Worm (Caenorhabditis elegans) whole organism, L3 larva: ENCODE results near the gene Y53F4B.1.
"Not testable (repeated sequence)": the region's sequence is repeated elsewhere in the genome, so short reads cannot be mapped to it uniquely, and the experiment has no call there.

Source experiments
- R02D3.7 ChIP-seq: fragments of 150-350 bp; optimal IDR thresholded peaks from 2 replicates; lab custom pipeline; 2014; ENCODE audit warnings: missing biosample characterization, missing genetic modification characterization
- ZK546.5 ChIP-seq: sonication (generic microtip); optimal IDR thresholded peaks from 2 replicates; lab custom pipeline; 2017; ENCODE audit warnings: missing biosample characterization, missing genetic modification characterization
- aly-2 ChIP-seq: fragments of 150-350 bp; optimal IDR thresholded peaks from 2 replicates; lab custom pipeline; 2014; ENCODE audit warnings: missing biosample characterization, missing genetic modification characterization
- ama-1 ChIP-seq: fragments of 150-350 bp; optimal IDR thresholded peaks from 2 replicates; lab custom pipeline; 2018
- ceh-16 ChIP-seq: sonication (generic microtip); optimal IDR thresholded peaks from 2 replicates; lab custom pipeline; 2017; ENCODE audit warnings: missing biosample characterization, missing genetic modification characterization
- ceh-28 ChIP-seq: fragments of 150-350 bp; optimal IDR thresholded peaks from 2 replicates; lab custom pipeline; 2014; ENCODE audit warnings: missing biosample characterization, missing genetic modification reagents, missing genetic modification characterization
- ceh-82 ChIP-seq: fragments of 150-350 bp; optimal IDR thresholded peaks from 2 replicates; lab custom pipeline; 2014; ENCODE audit warnings: missing biosample characterization, missing genetic modification characterization
- daf-12 ChIP-seq: fragments of 150-350 bp; optimal IDR thresholded peaks from 2 replicates; lab custom pipeline; 2014; ENCODE audit warnings: missing biosample characterization, missing genetic modification reagents, missing genetic modification characterization
- egl-27 ChIP-seq: sonication (generic microtip); optimal IDR thresholded peaks from 4 replicates; lab custom pipeline; 2017; ENCODE audit warnings: missing biosample characterization, missing genetic modification reagents, missing genetic modification characterization
- egl-5 ChIP-seq: fragments of 150-350 bp; optimal IDR thresholded peaks from 2 replicates; lab custom pipeline; 2017; ENCODE audit warnings: missing biosample characterization, missing genetic modification reagents, missing genetic modification characterization, inconsistent platforms
- elt-1 ChIP-seq: fragments of 150-350 bp; optimal IDR thresholded peaks from 2 replicates; lab custom pipeline; 2014; ENCODE audit warnings: missing biosample characterization, missing genetic modification characterization
- elt-2 ChIP-seq: sonication (generic microtip); optimal IDR thresholded peaks from 2 replicates; lab custom pipeline; 2016; ENCODE audit warnings: missing genetic modification reagents, mild to moderate bottlenecking, missing genetic modification characterization, missing compliant biosample characterization
- elt-3 ChIP-seq, 3 experiments: fragments of 150-350 bp in 1 of 3; sonication (generic microtip) in 2 of 3; optimal IDR thresholded peaks; 2 replicates in 2 of 3; 4 replicates in 1 of 3; lab custom pipeline; 2014 to 2017; ENCODE audit warnings: missing biosample characterization in 3 of 3, missing genetic modification characterization in 3 of 3
- eor-1 ChIP-seq, 2 experiments: fragments of 150-350 bp; optimal IDR thresholded peaks; 2 replicates each; lab custom pipeline; 2014 to 2018; ENCODE audit warnings: missing biosample characterization in 2 of 2, missing genetic modification characterization in 2 of 2
- fkh-2 ChIP-seq: fragments of 150-350 bp; optimal IDR thresholded peaks from 2 replicates; lab custom pipeline; 2014; ENCODE audit warnings: missing biosample characterization, missing genetic modification reagents, missing genetic modification characterization
- hmg-11 ChIP-seq: sonication (generic microtip); optimal IDR thresholded peaks from 2 replicates; lab custom pipeline; 2016; ENCODE audit warnings: missing genetic modification characterization, missing compliant biosample characterization
- lin-15B ChIP-seq: fragments of 150-350 bp; optimal IDR thresholded peaks from 2 replicates; lab custom pipeline; 2014; ENCODE audit warnings: missing biosample characterization, missing genetic modification characterization
- lin-39 ChIP-seq: fragments of 150-350 bp; optimal IDR thresholded peaks from 2 replicates; lab custom pipeline; 2018; ENCODE audit warnings: missing biosample characterization, missing genetic modification reagents, missing genetic modification characterization
- lsy-12 ChIP-seq: sonication (generic microtip); optimal IDR thresholded peaks from 2 replicates; lab custom pipeline; 2016; ENCODE audit warnings: mild to moderate bottlenecking, missing genetic modification characterization, missing compliant biosample characterization
- mdl-1 ChIP-seq: fragments of 150-350 bp; optimal IDR thresholded peaks from 2 replicates; lab custom pipeline; 2014; ENCODE audit warnings: missing biosample characterization, missing genetic modification characterization
- mml-1 ChIP-seq: fragments of 150-350 bp; sonication (generic microtip); optimal IDR thresholded peaks from 3 replicates; lab custom pipeline; 2014; ENCODE audit warnings: missing biosample characterization, missing genetic modification characterization
- nfya-1 ChIP-seq: sonication (generic microtip); optimal IDR thresholded peaks from 2 replicates; lab custom pipeline; 2017; ENCODE audit warnings: missing genetic modification characterization, mild to moderate bottlenecking, missing compliant biosample characterization, antibody characterized with exemption, moderate library complexity; ENCODE audit not compliant: insufficient read depth
- nhr-11 ChIP-seq: fragments of 150-350 bp; optimal IDR thresholded peaks from 2 replicates; lab custom pipeline; 2014; ENCODE audit warnings: missing biosample characterization, missing genetic modification characterization
- nhr-12 ChIP-seq: fragments of 150-350 bp; optimal IDR thresholded peaks from 2 replicates; lab custom pipeline; 2014; ENCODE audit warnings: missing biosample characterization, missing genetic modification characterization
- nhr-23 ChIP-seq: fragments of 150-350 bp; optimal IDR thresholded peaks from 2 replicates; lab custom pipeline; 2014; ENCODE audit warnings: missing biosample characterization, missing genetic modification reagents, missing genetic modification characterization
- nhr-25 ChIP-seq: sonication (generic microtip); optimal IDR thresholded peaks from 2 replicates; lab custom pipeline; 2017; ENCODE audit warnings: missing biosample characterization, missing genetic modification characterization
- nhr-28 ChIP-seq: fragments of 150-350 bp; optimal IDR thresholded peaks from 2 replicates; lab custom pipeline; 2014; ENCODE audit warnings: missing biosample characterization, missing genetic modification characterization
- nhr-43 ChIP-seq: sonication (generic microtip); optimal IDR thresholded peaks from 2 replicates; lab custom pipeline; 2016; ENCODE audit warnings: mild to moderate bottlenecking, missing genetic modification characterization, missing compliant biosample characterization; ENCODE audit not compliant: poor library complexity, severe bottlenecking
- nhr-77 ChIP-seq: fragments of 150-350 bp; optimal IDR thresholded peaks from 2 replicates; lab custom pipeline; 2014; ENCODE audit warnings: missing biosample characterization, missing genetic modification characterization
- pha-4 ChIP-seq: fragments of 150-350 bp; optimal IDR thresholded peaks from 2 replicates; lab custom pipeline; 2014; ENCODE audit warnings: missing biosample characterization, missing genetic modification reagents, missing genetic modification characterization
- sea-2 ChIP-seq: fragments of 150-350 bp; sonication (generic microtip); optimal IDR thresholded peaks from 4 replicates; lab custom pipeline; 2014; ENCODE audit warnings: missing biosample characterization, missing genetic modification reagents, missing genetic modification characterization
- tbx-2 ChIP-seq: sonication (generic microtip); optimal IDR thresholded peaks from 2 replicates; lab custom pipeline; 2016; ENCODE audit warnings: mild to moderate bottlenecking, missing genetic modification characterization, missing compliant biosample characterization
- unc-62 ChIP-seq: fragments of 150-350 bp; sonication (generic microtip); optimal IDR thresholded peaks from 4 replicates; lab custom pipeline; 2014; ENCODE audit warnings: missing biosample characterization, missing genetic modification reagents, missing genetic modification characterization
- zag-1 ChIP-seq: fragments of 150-350 bp; optimal IDR thresholded peaks from 2 replicates; lab custom pipeline; 2014; ENCODE audit warnings: missing biosample characterization, missing genetic modification characterization
- ztf-11 ChIP-seq: fragments of 150-350 bp; optimal IDR thresholded peaks from 2 replicates; lab custom pipeline; 2014; ENCODE audit warnings: missing biosample characterization, missing genetic modification characterization
- ztf-4 ChIP-seq: fragments of 150-350 bp; optimal IDR thresholded peaks from 2 replicates; lab custom pipeline; 2014; ENCODE audit warnings: missing biosample characterization, missing genetic modification characterization

Gene Y53F4B.1

DNA sequence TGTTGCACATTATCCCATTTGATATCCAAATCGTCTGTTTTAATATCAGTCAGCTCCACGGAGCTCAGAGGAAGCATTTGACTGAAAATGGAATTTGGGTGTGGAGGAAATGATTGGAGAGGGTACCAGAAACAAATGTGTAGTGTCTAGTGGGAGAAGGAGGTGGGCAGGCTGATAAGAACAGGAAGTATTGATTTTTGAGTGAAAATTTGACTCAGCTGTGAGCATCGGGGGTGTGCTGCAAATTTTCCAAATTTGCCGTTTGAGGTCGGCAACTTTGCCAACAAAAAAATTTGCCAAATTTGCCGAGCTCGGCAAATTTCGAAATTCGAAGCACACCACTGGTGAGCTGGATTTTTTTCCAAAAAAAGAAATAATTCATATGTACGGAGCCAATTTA is at the start of gene Y53F4B.1:
TSS of gene Y53F4B.1 (minus strand) at position 101 of the 400 bp plus-strand sequence.
- TF ChIP-seq elt-2 (tag; lab: Kevin White, UChicago) (peak; percentile 32), nhr-25 (tag; lab: Kevin White, UChicago) (no peak)
- TF ChIP-seq, all 47 proteins: peak for 1

ce11 chrII:15005118-15005517 is 47.1 kb upstream of the Y53F4B.1 start:
- TF ChIP-seq fkh-2 (tag; lab: Kevin White, UChicago) (no peak), nhr-43 (tag; lab: Kevin White, UChicago) (no peak), aly-2 (no peak), nhr-12 (no peak)

- TF ChIP-seq aly-2 (no peak), R02D3.7 (tag; lab: Kevin White, UChicago) (peak; percentile 36), lin-15B (tag; lab: Kevin White, UChicago) (peak; percentile 34), lsy-12 (tag; lab: Kevin White, UChicago) (no peak), ztf-4 (tag; lab: Kevin White, UChicago) (no peak), ceh-82 (tag; lab: Kevin White, UChicago) (no peak)
Measured at ce11 chrII:15004538-15004937, 46.5 kb upstream of the Y53F4B.1 start.

- no peak for TF ChIP-seq ceh-16 (tag; lab: Kevin White, UChicago)
- no peak for TF ChIP-seq aly-2
- no peak for TF ChIP-seq ama-1
- no peak for TF ChIP-seq ztf-4 (tag; lab: Kevin White, UChicago)
- TF ChIP-seq nhr-77 (tag; lab: Kevin White, UChicago): no peak
- TF ChIP-seq nhr-12: no peak
- TF ChIP-seq nhr-11 (tag; lab: Kevin White, UChicago): no peak
Measured at ce11 chrII:15003410-15003809, 45.4 kb upstream of the Y53F4B.1 start, which contains the start of gene Y53F4B.10. Gene Y53F4B.10, minus strand, starts transcription at chrII:15003510.

DNA sequence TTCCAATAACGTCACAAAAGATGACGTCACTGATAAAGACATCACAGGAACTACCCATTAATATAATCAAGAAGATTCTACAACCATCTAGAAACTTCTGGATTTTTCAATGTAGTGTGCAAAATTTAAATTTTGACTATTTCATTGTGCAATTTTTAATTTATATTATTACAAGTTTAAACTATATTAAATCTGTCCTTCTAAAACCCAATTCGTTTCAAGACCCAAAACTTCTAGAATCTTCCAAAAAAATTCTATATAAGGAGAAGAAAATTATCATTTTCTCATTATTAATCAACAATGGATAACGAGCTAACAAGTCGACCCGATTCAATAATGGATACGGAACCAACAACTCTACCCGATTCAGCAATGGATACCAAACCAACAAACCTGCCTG is 34.6 kb upstream of the Y53F4B.1 start, which contains the start of gene Y53F4B.7:
TSS of gene Y53F4B.7 (plus strand) at position 301 of the 400 bp plus-strand sequence.
- not testable (repeated sequence) for TF ChIP-seq elt-3 (tag; optimal IDR thresholded peaks at IDR 0.05; lab: Kevin White, UChicago); mdl-1; ceh-82 (tag; lab: Kevin White, UChicago)

DNA sequence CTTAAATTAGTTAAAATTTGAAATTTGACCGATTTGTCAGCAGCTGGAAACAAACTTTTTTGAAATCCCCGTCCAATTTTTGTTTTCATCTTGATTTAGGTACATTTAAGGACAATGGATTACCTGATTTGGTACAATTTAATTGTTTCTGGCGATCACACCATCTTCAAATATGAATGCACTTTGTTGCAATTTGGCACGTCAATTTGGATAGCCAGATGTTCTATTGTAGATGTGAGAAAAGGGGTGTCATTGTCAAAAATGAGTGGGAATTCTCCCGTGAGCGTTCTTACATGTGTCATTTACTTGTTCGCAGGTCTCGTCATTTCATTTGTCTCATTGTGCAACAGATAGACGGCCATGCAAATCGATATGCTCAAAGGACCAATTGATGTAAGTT is 30.2 kb upstream of the Y53F4B.1 start, which contains the start of gene Y53F4B.43:
TSS of gene Y53F4B.43 (plus strand) at position 301 of the 400 bp plus-strand sequence.
- TF ChIP-seq sea-2 (GFP tag; lab: Kevin White, UChicago); elt-1 (tag; lab: Kevin White, UChicago); nhr-43 (tag; lab: Kevin White, UChicago): not testable (repeated sequence)

- no peak for TF ChIP-seq eor-1 (tag; optimal IDR thresholded peaks at IDR 0.05; lab: Kevin White, UChicago)
- no peak for TF ChIP-seq daf-12 (tag; lab: Kevin White, UChicago)
- no peak for TF ChIP-seq egl-5
- no peak for TF ChIP-seq lin-39 (tag; lab: Kevin White, UChicago)
Measured at ce11 chrII:14983909-14984308, 25.9 kb upstream of the Y53F4B.1 start, which contains the start of gene Y53F4B.5. Gene Y53F4B.5, minus strand, starts transcription at chrII:14984009.

ce11 chrII:14969320-14969950 is 11.4 kb upstream of the Y53F4B.1 start, which contains the start of the genes pole-4, nsun-5 and metl-2:
Gene pole-4, minus strand, starts transcription at chrII:14969354.
Gene nsun-5, plus strand, starts transcription at chrII:14969617.
Gene metl-2, plus strand, starts transcription at chrII:14969900.
- TF ChIP-seq mml-1 (tag; lab: Kevin White, UChicago): no peak
- no peak for TF ChIP-seq zag-1 (tag; lab: Kevin White, UChicago)
- TF ChIP-seq R02D3.7 (tag; lab: Kevin White, UChicago): no peak
- no peak for TF ChIP-seq ceh-28 (tag; lab: Kevin White, UChicago)
- no peak for TF ChIP-seq sea-2 (GFP tag; lab: Kevin White, UChicago)
- no peak for TF ChIP-seq ama-1
- TF ChIP-seq unc-62 (GFP tag; lab: Kevin White, UChicago): no peak
- TF ChIP-seq nhr-28: no peak
- no peak for TF ChIP-seq ceh-16 (tag; lab: Kevin White, UChicago)
- TF ChIP-seq elt-1 (tag; lab: Kevin White, UChicago): no peak
- no peak for TF ChIP-seq nhr-12
- no peak for TF ChIP-seq nhr-77 (tag; lab: Kevin White, UChicago)
- no peak for TF ChIP-seq mdl-1
- TF ChIP-seq hmg-11: peak; percentile 3
- TF ChIP-seq lin-15B (tag; lab: Kevin White, UChicago): peak; percentile 86
- TF ChIP-seq ZK546.5: no peak
- TF ChIP-seq tbx-2 (tag; lab: Kevin White, UChicago): no peak
- TF ChIP-seq pha-4 (tag; lab: Kevin White, UChicago): peak; percentile 81
- peak; percentile 49 for TF ChIP-seq nfya-1 (tag; lab: Kevin White, UChicago)
- no peak for TF ChIP-seq egl-27 (tag; lab: Kevin White, UChicago)
- TF ChIP-seq nhr-23 (tag; lab: Kevin White, UChicago): peak; percentile 31
- TF ChIP-seq ztf-11: no peak
- no peak for TF ChIP-seq fkh-2 (tag; lab: Kevin White, UChicago)
- TF ChIP-seq lin-39 (tag; lab: Kevin White, UChicago): no peak
